Fruit fly (Drosophila melanogaster) whole organism, adult: ENCODE measurements around the gene CG11983.

Experiments
- CG11617 ChIP-seq: fragments of 200-800 bp; sonication (Bioruptor generic); optimal IDR thresholded peaks from 2 replicates; lab custom pipeline; 2017; ENCODE audit warnings: mild to moderate bottlenecking, missing biosample characterization, missing genetic modification reagents, missing genetic modification characterization
- CG12768 ChIP-seq: fragments of 200-800 bp; sonication (Bioruptor generic); optimal IDR thresholded peaks from 2 replicates; lab custom pipeline; 2017; ENCODE audit warnings: missing biosample characterization, missing genetic modification characterization, mild to moderate bottlenecking, moderate library complexity, missing genetic modification reagents
- CG14711 ChIP-seq: fragments of 200-800 bp; sonication (Bioruptor generic); optimal IDR thresholded peaks from 2 replicates; lab custom pipeline; 2018; ENCODE audit warnings: missing biosample characterization, mild to moderate bottlenecking, missing genetic modification characterization, moderate library complexity
- CG1620 ChIP-seq: fragments of 200-800 bp; sonication (Bioruptor generic); optimal IDR thresholded peaks from 2 replicates; lab custom pipeline; 2016; ENCODE audit warnings: missing biosample characterization, missing genetic modification characterization
- CG33017 ChIP-seq: fragments of 200-800 bp; sonication (Bioruptor generic); optimal IDR thresholded peaks from 2 replicates; lab custom pipeline; 2018; ENCODE audit warnings: missing biosample characterization, mild to moderate bottlenecking, missing genetic modification characterization, moderate library complexity
- CG5204 ChIP-seq: fragments of 200-800 bp; sonication (Bioruptor generic); optimal IDR thresholded peaks from 2 replicates; lab custom pipeline; 2016; ENCODE audit warnings: missing biosample characterization, missing genetic modification characterization
- CG7045 ChIP-seq: fragments of 200-800 bp; sonication (Bioruptor generic); optimal IDR thresholded peaks from 2 replicates; lab custom pipeline; 2017; ENCODE audit warnings: missing biosample characterization, mild to moderate bottlenecking, missing genetic modification characterization
- CG7101 ChIP-seq: fragments of 200-800 bp; sonication (Bioruptor generic); optimal IDR thresholded peaks from 2 replicates; lab custom pipeline; 2018; ENCODE audit warnings: missing biosample characterization, mild to moderate bottlenecking, missing genetic modification characterization, moderate library complexity
- Clk ChIP-seq: fragments of 200-800 bp; sonication (Bioruptor generic); optimal IDR thresholded peaks from 2 replicates; lab custom pipeline; 2017; ENCODE audit warnings: missing biosample characterization, missing genetic modification characterization
- Crg-1 ChIP-seq: fragments of 200-800 bp; sonication (Bioruptor generic); optimal IDR thresholded peaks from 2 replicates; lab custom pipeline; 2016; ENCODE audit warnings: missing biosample characterization, missing genetic modification characterization
- Hr96 ChIP-seq: fragments of 200-800 bp; sonication (Bioruptor generic); optimal IDR thresholded peaks from 2 replicates; lab custom pipeline; 2016; ENCODE audit warnings: missing biosample characterization, missing genetic modification characterization
- Mnt ChIP-seq: fragments of 200-800 bp; sonication (Bioruptor generic); optimal IDR thresholded peaks from 2 replicates; lab custom pipeline; 2016; ENCODE audit warnings: missing biosample characterization, mild to moderate bottlenecking, missing genetic modification characterization
- bab1 ChIP-seq: fragments of 200-800 bp; sonication (Bioruptor generic); optimal IDR thresholded peaks from 3 replicates; lab custom pipeline; 2019; ENCODE audit warnings: missing biosample characterization, mild to moderate bottlenecking, missing genetic modification characterization, moderate library complexity
- cic ChIP-seq: fragments of 200-800 bp; sonication (Bioruptor generic); optimal IDR thresholded peaks from 2 replicates; lab custom pipeline; 2017; ENCODE audit warnings: missing biosample characterization, mild to moderate bottlenecking, missing genetic modification characterization, moderate library complexity
- cnc ChIP-seq, 2 experiments: fragments of >200 bp; optimal IDR thresholded peaks; 2 replicates each; lab custom pipeline; 2017
- kay ChIP-seq: fragments of 200-800 bp; sonication (Bioruptor generic); peaks from one replicate; lab custom pipeline; 2016; ENCODE audit warnings: missing biosample characterization, missing genetic modification characterization, borderline replicate concordance
- ovo ChIP-seq: fragments of 200-800 bp; sonication (Bioruptor generic); optimal IDR thresholded peaks from 2 replicates; lab custom pipeline; 2016; ENCODE audit warnings: missing biosample characterization, missing genetic modification characterization
- pad ChIP-seq: fragments of 200-800 bp; sonication (Bioruptor generic); optimal IDR thresholded peaks from 3 replicates; lab custom pipeline; 2017; ENCODE audit warnings: missing biosample characterization, missing genetic modification characterization, mild to moderate bottlenecking, moderate library complexity, missing genetic modification reagents
- tj ChIP-seq: fragments of 200-800 bp; sonication (Bioruptor generic); optimal IDR thresholded peaks from 3 replicates; lab custom pipeline; 2017; ENCODE audit warnings: missing biosample characterization, mild to moderate bottlenecking, missing genetic modification characterization, moderate library complexity
- toe ChIP-seq: fragments of 200-800 bp; sonication (Bioruptor generic); optimal IDR thresholded peaks from 2 replicates; lab custom pipeline; 2016; ENCODE audit warnings: missing biosample characterization, missing genetic modification characterization

The CG11983 gene

DNA sequence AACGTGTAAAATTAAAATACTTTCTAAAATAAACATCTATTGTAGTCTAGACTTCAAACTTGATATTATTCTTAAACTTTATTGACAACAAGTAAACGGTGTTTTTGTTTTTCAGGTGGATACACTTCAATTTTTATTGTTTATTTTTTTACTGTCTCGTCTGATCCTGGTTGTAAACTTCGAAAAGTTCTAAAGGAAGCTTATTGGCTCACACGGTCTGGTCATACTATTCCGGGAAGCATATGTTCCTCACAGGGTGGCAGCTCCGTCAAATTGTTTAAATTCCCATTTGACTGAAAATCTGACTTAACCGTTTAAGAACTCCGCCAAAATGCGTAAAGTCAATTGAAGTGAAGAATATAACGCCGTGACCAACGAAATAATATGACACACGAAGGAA, at the start of gene CG11983:
TSS of gene CG11983 (plus strand) at position 120 of the 400 bp plus-strand sequence.
- TF ChIP-seq CG11617 (GFP tag; lab: Kevin White, UChicago) (peak; percentile 10), bab1 (peak; percentile 35), Crg-1 (GFP tag; lab: Kevin White, UChicago) (no peak), cic (GFP tag; lab: Kevin White, UChicago) (peak; percentile 28)

DNA sequence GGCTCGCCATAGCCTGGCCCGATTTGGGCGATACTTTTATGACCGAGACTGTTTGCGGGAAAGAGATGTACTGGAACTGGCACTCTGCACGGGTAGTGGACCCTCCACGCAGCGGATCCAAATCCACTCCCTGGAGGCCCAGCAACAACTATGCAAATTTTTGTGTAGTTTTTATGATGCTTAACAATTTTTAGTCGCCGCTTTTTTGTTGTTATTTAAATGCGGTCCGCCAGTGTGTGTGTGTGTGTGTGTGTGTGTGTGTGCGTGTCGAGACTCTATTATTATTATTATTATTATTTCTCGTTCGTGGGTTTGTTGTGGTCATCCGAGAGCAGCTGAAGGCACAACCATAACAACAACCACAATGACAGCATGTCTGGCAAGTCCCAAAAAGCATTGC, 49.0 kb upstream of the CG11983 start:
- TF ChIP-seq CG33017 (tag; lab: Kevin White, UChicago) = no peak
- no peak for TF ChIP-seq cic (GFP tag; lab: Kevin White, UChicago)
- TF ChIP-seq CG12768 (GFP tag; lab: Kevin White, UChicago) = no peak
- no peak for TF ChIP-seq bab1
- TF ChIP-seq CG5204 (GFP tag; lab: Kevin White, UChicago) = no peak
- TF ChIP-seq CG14711 = no peak
- TF ChIP-seq Clk (GFP tag; lab: Kevin White, UChicago) = no peak
- TF ChIP-seq Crg-1 (GFP tag; lab: Kevin White, UChicago) = no peak
- no peak for TF ChIP-seq CG1620 (GFP tag; lab: Kevin White, UChicago)
- TF ChIP-seq pad (GFP tag; lab: Kevin White, UChicago) = no peak
- no peak for TF ChIP-seq cnc (optimal IDR thresholded peaks at IDR 0.05; lab: Kevin White, UChicago)
- no peak for TF ChIP-seq ovo (GFP tag; lab: Kevin White, UChicago)
- no peak for TF ChIP-seq CG11617 (GFP tag; lab: Kevin White, UChicago)

DNA sequence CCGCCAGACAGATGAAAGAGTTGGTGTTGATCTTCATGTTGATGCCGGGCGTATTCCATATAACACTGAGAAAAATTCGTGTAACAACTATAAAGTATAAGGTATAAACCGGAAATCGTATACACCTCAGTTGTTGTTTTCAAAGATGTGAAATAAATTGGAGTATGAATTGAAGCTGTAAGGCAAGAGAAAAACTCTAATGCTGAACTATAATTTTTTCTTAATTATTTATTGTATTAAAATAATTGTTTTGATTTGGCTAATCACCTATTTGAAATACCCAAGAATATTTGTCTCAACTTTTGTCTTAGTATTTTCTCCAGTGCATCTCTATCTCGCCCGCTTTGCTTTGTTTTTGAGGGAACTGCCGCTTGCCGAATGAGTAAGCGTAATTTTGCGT, 47.8 kb upstream of the CG11983 start:
- TF ChIP-seq Crg-1 (GFP tag; lab: Kevin White, UChicago) (no peak), toe (GFP tag; lab: Kevin White, UChicago) (no peak), CG7101 (no peak), Mnt (GFP tag; lab: Kevin White, UChicago) (no peak), pad (GFP tag; lab: Kevin White, UChicago) (no peak), kay (GFP tag; lab: Kevin White, UChicago) (no peak), Clk (GFP tag; lab: Kevin White, UChicago) (no peak)

DNA sequence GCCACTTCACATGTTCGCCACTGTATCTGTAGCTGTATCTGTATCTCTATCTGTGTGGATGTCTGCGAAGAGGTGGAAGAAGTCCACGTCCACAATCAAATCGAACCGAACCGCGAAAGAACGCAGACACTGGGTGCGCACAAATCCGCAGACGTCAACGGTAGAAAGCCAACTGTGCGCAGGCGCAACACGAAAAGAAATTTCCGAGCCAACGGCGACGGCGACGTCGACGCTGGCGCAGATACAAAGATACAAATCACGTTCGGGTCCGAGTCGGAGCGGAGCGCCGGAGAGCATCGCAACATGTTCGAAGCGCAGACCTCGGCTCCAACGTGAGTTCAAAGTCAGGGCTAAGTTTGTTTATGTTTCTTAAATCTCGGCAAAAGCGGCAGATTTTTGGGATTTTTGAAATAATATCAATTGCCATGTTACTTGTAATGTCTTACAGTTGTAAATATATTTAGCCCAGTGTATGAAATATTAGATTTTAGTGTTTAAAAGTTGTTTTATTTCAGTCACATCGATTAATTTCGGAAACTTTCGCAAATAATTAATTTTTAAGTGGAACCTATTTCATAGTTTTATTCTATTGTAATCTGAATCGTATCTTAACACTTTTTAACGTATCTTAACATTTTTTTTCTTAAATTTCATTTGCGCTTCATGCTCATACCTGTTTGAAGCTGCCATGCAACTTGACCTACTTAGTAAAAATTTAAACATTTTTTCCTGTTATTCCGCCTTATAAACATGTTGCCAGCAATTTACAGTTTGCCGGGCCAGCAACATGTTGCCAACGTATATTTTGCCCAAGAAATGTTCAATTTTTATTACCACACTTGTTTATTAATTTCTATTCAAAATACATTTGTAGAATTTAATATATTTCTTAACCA, 45.0 kb upstream of the CG11983 start, which contains the start of gene ich:
TSS of gene ich (minus strand) at position 178 of the 896 bp plus-strand sequence.
- no peak for TF ChIP-seq Crg-1 (GFP tag; lab: Kevin White, UChicago)
- no peak for TF ChIP-seq Hr96 (GFP tag; lab: Kevin White, UChicago)
- TF ChIP-seq bab1 = no peak
- no peak for TF ChIP-seq CG14711
- no peak for TF ChIP-seq pad (GFP tag; lab: Kevin White, UChicago)
- no peak for TF ChIP-seq CG33017 (tag; lab: Kevin White, UChicago)
- TF ChIP-seq Mnt (GFP tag; lab: Kevin White, UChicago) = no peak
- TF ChIP-seq CG7045 (GFP tag; lab: Kevin White, UChicago) = no peak
- no peak for TF ChIP-seq cic (GFP tag; lab: Kevin White, UChicago)
- no peak for TF ChIP-seq ovo (GFP tag; lab: Kevin White, UChicago)
- TF ChIP-seq CG12768 (GFP tag; lab: Kevin White, UChicago) = no peak

DNA sequence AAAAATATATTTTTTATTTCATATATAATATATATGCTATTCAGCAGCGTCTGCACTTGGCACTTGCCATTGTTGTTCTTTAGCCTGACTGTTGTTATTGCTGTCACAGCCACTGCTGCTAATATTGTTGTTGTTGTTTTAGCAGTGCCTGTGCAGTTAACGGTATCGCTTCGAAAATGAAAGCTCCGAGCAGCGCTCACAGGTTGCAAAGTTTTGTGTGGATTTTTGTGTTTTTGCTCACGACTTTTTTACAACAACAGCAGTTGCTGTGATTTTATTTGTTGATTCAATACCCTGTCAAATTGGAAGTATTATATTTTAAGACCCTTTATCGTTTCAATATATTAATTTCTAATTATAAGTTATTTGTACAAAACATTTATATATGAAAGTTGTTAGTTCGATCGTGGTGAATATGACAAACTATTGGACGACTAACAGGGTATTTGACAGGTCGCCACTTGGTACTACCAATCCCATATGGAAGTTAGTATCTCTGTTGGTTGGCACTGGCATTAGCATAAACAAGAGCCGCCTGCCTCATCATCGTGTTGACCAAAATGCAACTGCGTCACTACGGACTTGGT, 44.3 kb upstream of the CG11983 start:
- TF ChIP-seq ovo (GFP tag; lab: Kevin White, UChicago) = no peak
- no peak for TF ChIP-seq CG14711
- TF ChIP-seq cic (GFP tag; lab: Kevin White, UChicago) = no peak
- TF ChIP-seq CG1620 (GFP tag; lab: Kevin White, UChicago) = no peak
- TF ChIP-seq CG11617 (GFP tag; lab: Kevin White, UChicago) = no peak
- no peak for TF ChIP-seq Hr96 (GFP tag; lab: Kevin White, UChicago)
- TF ChIP-seq CG5204 (GFP tag; lab: Kevin White, UChicago) = no peak
- TF ChIP-seq cnc (optimal IDR thresholded peaks at IDR 0.05; lab: Kevin White, UChicago) = no peak
- no peak for TF ChIP-seq tj

DNA sequence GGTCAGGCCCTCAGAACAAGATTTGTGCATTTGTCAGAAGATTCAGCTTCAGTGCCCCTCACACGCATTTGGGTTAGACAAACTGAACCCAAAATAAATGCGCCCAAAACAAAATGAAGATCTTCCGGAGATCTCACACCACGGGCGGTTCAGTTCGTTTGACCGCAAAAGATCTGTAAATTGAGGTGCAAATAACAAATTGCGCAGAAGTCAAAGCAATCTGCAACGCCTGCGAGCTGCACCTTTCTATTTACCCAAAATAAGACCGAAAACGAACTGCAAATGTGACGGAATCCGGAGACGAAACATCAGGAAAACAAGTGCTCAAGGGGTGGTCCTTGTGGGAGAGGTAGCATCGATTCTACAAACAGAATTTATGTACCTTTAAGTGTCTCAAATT, 42.6 kb upstream of the CG11983 start:
- TF ChIP-seq CG5204 (GFP tag; lab: Kevin White, UChicago) = no peak
- no peak for TF ChIP-seq cic (GFP tag; lab: Kevin White, UChicago)
- no peak for TF ChIP-seq Mnt (GFP tag; lab: Kevin White, UChicago)
- TF ChIP-seq bab1 = no peak
- TF ChIP-seq cnc (optimal IDR thresholded peaks at IDR 0.05; lab: Kevin White, UChicago) = no peak
- no peak for TF ChIP-seq CG1620 (GFP tag; lab: Kevin White, UChicago)
- TF ChIP-seq tj = no peak
- no peak for TF ChIP-seq CG14711
- TF ChIP-seq CG12768 (GFP tag; lab: Kevin White, UChicago) = no peak
- TF ChIP-seq Crg-1 (GFP tag; lab: Kevin White, UChicago) = no peak
- TF ChIP-seq kay (GFP tag; lab: Kevin White, UChicago) = no peak
- no peak for TF ChIP-seq CG7101
- TF ChIP-seq CG11617 (GFP tag; lab: Kevin White, UChicago) = no peak
- TF ChIP-seq Hr96 (GFP tag; lab: Kevin White, UChicago) = no peak
- TF ChIP-seq CG33017 (tag; lab: Kevin White, UChicago) = no peak
- no peak for TF ChIP-seq Clk (GFP tag; lab: Kevin White, UChicago)
- no peak for TF ChIP-seq toe (GFP tag; lab: Kevin White, UChicago)
